Worm (Caenorhabditis elegans) whole organism, mixed stage, embryonic: ENCODE results near the gene clec-127.

Source experiments
- ces-1 ChIP-seq: fragments of 150-350 bp; optimal IDR thresholded peaks from 2 replicates; lab custom pipeline; 2014; ENCODE audit warnings: missing biosample characterization, missing genetic modification reagents, missing genetic modification characterization
- ham-2 ChIP-seq: fragments of 200-800 bp; sonication (Bioruptor generic); optimal IDR thresholded peaks from 2 replicates; lab custom pipeline; 2018; ENCODE audit warnings: mild to moderate bottlenecking, missing genetic modification characterization, missing compliant biosample characterization
- lin-32 ChIP-seq: fragments of 200-800 bp; sonication (Bioruptor generic); optimal IDR thresholded peaks from 2 replicates; lab custom pipeline; 2018; ENCODE audit warnings: mild to moderate bottlenecking, missing genetic modification characterization, missing compliant biosample characterization
- lsy-2 ChIP-seq: fragments of 150-350 bp; optimal IDR thresholded peaks from 2 replicates; lab custom pipeline; 2014; ENCODE audit warnings: missing biosample characterization, missing genetic modification characterization
- mab-5 ChIP-seq: fragments of 150-350 bp; optimal IDR thresholded peaks from 2 replicates; lab custom pipeline; 2014; ENCODE audit warnings: missing biosample characterization, missing genetic modification characterization
- mls-2 ChIP-seq: sonication (generic microtip); optimal IDR thresholded peaks from 2 replicates; lab custom pipeline; 2016; ENCODE audit warnings: mild to moderate bottlenecking, missing genetic modification characterization, moderate library complexity, missing compliant biosample characterization
- nhr-12 ChIP-seq: fragments of 150-350 bp; optimal IDR thresholded peaks from 2 replicates; lab custom pipeline; 2014; ENCODE audit warnings: missing biosample characterization, missing genetic modification characterization
- snpc-4 ChIP-seq: fragments of 150-350 bp; optimal IDR thresholded peaks from 2 replicates; lab custom pipeline; 2014; ENCODE audit warnings: missing biosample characterization, missing genetic modification characterization
- unc-62 ChIP-seq: fragments of 150-350 bp; optimal IDR thresholded peaks from 2 replicates; lab custom pipeline; 2014; ENCODE audit warnings: missing biosample characterization, missing genetic modification reagents, missing genetic modification characterization
- ztf-11 ChIP-seq: fragments of 150-350 bp; optimal IDR thresholded peaks from 2 replicates; lab custom pipeline; 2014; ENCODE audit warnings: missing biosample characterization, missing genetic modification characterization

DNA sequence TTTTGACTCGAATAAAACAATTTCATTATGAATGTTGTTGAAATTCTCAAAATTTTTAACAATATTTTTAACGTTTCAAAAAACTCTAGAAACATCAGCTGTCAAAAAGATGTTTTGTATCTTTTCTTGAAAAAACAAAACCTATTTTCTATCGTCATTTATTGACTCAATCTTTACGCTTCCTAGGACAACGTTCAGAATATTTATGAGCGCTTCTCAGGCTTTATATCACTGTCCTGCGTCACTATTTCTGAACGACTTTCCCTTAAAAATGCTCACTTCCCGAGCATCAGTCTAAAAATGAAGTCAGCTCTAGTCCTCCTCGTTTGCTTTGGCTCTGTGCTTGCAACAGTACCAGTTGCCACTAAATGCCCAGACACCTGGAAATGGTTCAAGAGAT lies 9.1 kb upstream of the clec-127 start, which contains the start of gene clec-133:
- no peak for TF ChIP-seq lsy-2 (tag; lab: Kevin White, UChicago)
- TF ChIP-seq ces-1 (GFP tag; lab: Kevin White, UChicago) = no peak
- TF ChIP-seq ztf-11 (tag; lab: Kevin White, UChicago) = no peak
- no peak for TF ChIP-seq mab-5 (tag; lab: Kevin White, UChicago)
- TF ChIP-seq unc-62 (GFP tag; lab: Kevin White, UChicago) = no peak
- no peak for TF ChIP-seq nhr-12 (tag; lab: Kevin White, UChicago)
- TF ChIP-seq mls-2 (tag; lab: Kevin White, UChicago) = no peak
- TF ChIP-seq snpc-4 (tag; lab: Kevin White, UChicago) = no peak
- no peak for TF ChIP-seq ham-2 (GFP tag; lab: Kevin White, UChicago)
- TF ChIP-seq lin-32 (GFP tag; lab: Kevin White, UChicago) = no peak
